Worm (Caenorhabditis elegans) whole organism, midembryonic: ENCODE measurements around the gene fbxa-25.

Experiments used
- T22C8.4 ChIP-seq: fragments of 200-800 bp; sonication (Bioruptor generic); IDR thresholded peaks from 2 replicates; pipeline ENCODE4 v1.3.6; 2022; ENCODE audit warnings: missing genetic modification characterization, missing compliant biosample characterization
- cog-1 ChIP-seq: sonication (generic microtip); optimal IDR thresholded peaks from 2 replicates; lab custom pipeline; 2016; ENCODE audit warnings: missing genetic modification characterization, missing compliant biosample characterization
- flt-1 ChIP-seq: fragments of 200-800 bp; sonication (Bioruptor generic); IDR thresholded peaks from 2 replicates; pipeline ENCODE4 v1.3.6; 2022; ENCODE audit warnings: missing genetic modification characterization, missing compliant biosample characterization
- klf-2 ChIP-seq: fragments of 200-800 bp; sonication (Bioruptor generic); conservative IDR thresholded peaks from 2 replicates; pipeline ENCODE4 v1.3.6; 2022; ENCODE audit warnings: missing genetic modification reagents, missing genetic modification characterization, missing compliant biosample characterization
- med-1 ChIP-seq: sonication (generic microtip); optimal IDR thresholded peaks from 2 replicates; lab custom pipeline; 2017; ENCODE audit warnings: missing genetic modification characterization, mild to moderate bottlenecking, missing compliant biosample characterization, antibody characterized with exemption, missing genetic modification reagents; ENCODE audit not compliant: insufficient read depth
- ref-1 ChIP-seq: fragments of 200-800 bp; sonication (Bioruptor generic); conservative IDR thresholded peaks from 2 replicates; pipeline ENCODE4 v1.3.6; 2022; ENCODE audit warnings: missing genetic modification reagents, missing genetic modification characterization, missing compliant biosample characterization
- tab-1 ChIP-seq: fragments of 200-800 bp; sonication (Bioruptor generic); IDR thresholded peaks from 2 replicates; pipeline ENCODE4 v1.3.6; 2022; ENCODE audit warnings: missing genetic modification characterization, missing compliant biosample characterization
- ztf-23 ChIP-seq: fragments of 200-800 bp; sonication (Bioruptor generic); IDR thresholded peaks from 2 replicates; pipeline ENCODE4 v1.3.6; 2022; ENCODE audit warnings: missing genetic modification reagents, missing genetic modification characterization, missing compliant biosample characterization
- ztf-29 ChIP-seq: fragments of 200-800 bp; sonication (Bioruptor generic); IDR thresholded peaks from 2 replicates; pipeline ENCODE4 v1.3.6; 2022; ENCODE audit warnings: missing genetic modification reagents, missing genetic modification characterization, missing compliant biosample characterization

The fbxa-25 gene

ce11 chrIII:1324513-1324912, 24.7 kb downstream of the fbxa-25 start, which contains the start of gene fbxa-14:
TSS of gene fbxa-14 (minus strand) at chrIII:1324613.
- TF ChIP-seq ztf-23 (no peak), flt-1 (GFP tag; lab: Robert Waterston, UW) (no peak), ref-1 (GFP tag; lab: Robert Waterston, UW) (no peak), cog-1 (no peak), klf-2 (GFP tag; lab: Robert Waterston, UW) (no peak)

- TF ChIP-seq klf-2 (GFP tag; lab: Robert Waterston, UW) (no peak), ref-1 (GFP tag; lab: Robert Waterston, UW) (no peak), ztf-23 (no peak), ztf-29 (GFP tag; lab: Robert Waterston, UW) (no peak), cog-1 (no peak), flt-1 (GFP tag; lab: Robert Waterston, UW) (no peak), T22C8.4 (GFP tag; lab: Robert Waterston, UW) (no peak), med-1 (no peak)
These were observed 25.7 kb downstream of the fbxa-25 start for ce11 chrIII:1323555-1323954.

- no peak for TF ChIP-seq tab-1
- no peak for TF ChIP-seq ztf-29 (GFP tag; lab: Robert Waterston, UW)
- TF ChIP-seq ztf-23 = no peak
- no peak for TF ChIP-seq flt-1 (GFP tag; lab: Robert Waterston, UW)
These were observed 27.7 kb downstream of the fbxa-25 start, which contains the start of gene fbxa-15 for ce11 chrIII:1321561-1321960. TSS of gene fbxa-15 (minus strand) at chrIII:1321661.

- TF ChIP-seq ztf-23 (no peak), cog-1 (no peak), T22C8.4 (GFP tag; lab: Robert Waterston, UW) (no peak), ref-1 (GFP tag; lab: Robert Waterston, UW) (no peak), flt-1 (GFP tag; lab: Robert Waterston, UW) (no peak), tab-1 (no peak)
These were observed 34.2 kb downstream of the fbxa-25 start, which contains the start of the genes fbxa-80 and fbxa-19 for ce11 chrIII:1315038-1315437. TSS of gene fbxa-80 (minus strand) at chrIII:1315210. TSS of gene fbxa-19 (plus strand) at chrIII:1315401.

ce11 chrIII:1314283-1314682, 35.0 kb downstream of the fbxa-25 start:
- TF ChIP-seq ztf-23 = no peak
- TF ChIP-seq klf-2 (GFP tag; lab: Robert Waterston, UW) = no peak
- no peak for TF ChIP-seq flt-1 (GFP tag; lab: Robert Waterston, UW)
- TF ChIP-seq med-1 = no peak
- no peak for TF ChIP-seq tab-1
- no peak for TF ChIP-seq ztf-29 (GFP tag; lab: Robert Waterston, UW)
- no peak for TF ChIP-seq cog-1
- no peak for TF ChIP-seq ref-1 (GFP tag; lab: Robert Waterston, UW)
- no peak for TF ChIP-seq T22C8.4 (GFP tag; lab: Robert Waterston, UW)

- no peak for TF ChIP-seq ref-1 (GFP tag; lab: Robert Waterston, UW)
- no peak for TF ChIP-seq T22C8.4 (GFP tag; lab: Robert Waterston, UW)
- TF ChIP-seq ztf-23 = no peak
- no peak for TF ChIP-seq tab-1
- TF ChIP-seq ztf-29 (GFP tag; lab: Robert Waterston, UW) = no peak
- TF ChIP-seq cog-1 = no peak
- TF ChIP-seq med-1 = no peak
- no peak for TF ChIP-seq klf-2 (GFP tag; lab: Robert Waterston, UW)
- no peak for TF ChIP-seq flt-1 (GFP tag; lab: Robert Waterston, UW)
These were observed 37.9 kb downstream of the fbxa-25 start for ce11 chrIII:1311367-1311766.

ce11 chrIII:1308887-1309286, 40.4 kb downstream of the fbxa-25 start, which contains the start of gene Y82E9BL.12:
TSS of gene Y82E9BL.12 (plus strand) at chrIII:1309187.
- TF ChIP-seq ztf-23 (no peak), flt-1 (GFP tag; lab: Robert Waterston, UW) (no peak), klf-2 (GFP tag; lab: Robert Waterston, UW) (no peak), ref-1 (GFP tag; lab: Robert Waterston, UW) (no peak), tab-1 (no peak), med-1 (no peak), ztf-29 (GFP tag; lab: Robert Waterston, UW) (no peak), cog-1 (no peak), T22C8.4 (GFP tag; lab: Robert Waterston, UW) (no peak)

- TF ChIP-seq med-1 (no peak), flt-1 (GFP tag; lab: Robert Waterston, UW) (no peak), ztf-29 (GFP tag; lab: Robert Waterston, UW) (no peak), ref-1 (GFP tag; lab: Robert Waterston, UW) (no peak), T22C8.4 (GFP tag; lab: Robert Waterston, UW) (no peak), cog-1 (no peak)
These were observed 41.0 kb downstream of the fbxa-25 start, which contains the start of gene fbxa-79 for ce11 chrIII:1308209-1308608. TSS of gene fbxa-79 (minus strand) at chrIII:1308294.

- no peak for TF ChIP-seq flt-1 (GFP tag; lab: Robert Waterston, UW)
- no peak for TF ChIP-seq T22C8.4 (GFP tag; lab: Robert Waterston, UW)
These were observed 41.9 kb downstream of the fbxa-25 start for ce11 chrIII:1307333-1307732.

ce11 chrIII:1303414-1303813, 45.8 kb downstream of the fbxa-25 start, which contains the start of gene fbxa-75:
TSS of gene fbxa-75 (plus strand) at chrIII:1303714.
- TF ChIP-seq tab-1 (no peak), klf-2 (GFP tag; lab: Robert Waterston, UW) (no peak), T22C8.4 (GFP tag; lab: Robert Waterston, UW) (no peak)
